Worm (Caenorhabditis elegans) whole organism, midembryonic: ENCODE measurements around the gene str-159.

ENCODE experiments used
- T22C8.4 ChIP-seq: fragments of 200-800 bp; sonication (Bioruptor generic); IDR thresholded peaks from 2 replicates; pipeline ENCODE4 v1.3.6; 2022; ENCODE audit warnings: missing genetic modification characterization, missing compliant biosample characterization
- cog-1 ChIP-seq: sonication (generic microtip); optimal IDR thresholded peaks from 2 replicates; lab custom pipeline; 2016; ENCODE audit warnings: missing genetic modification characterization, missing compliant biosample characterization
- flt-1 ChIP-seq: fragments of 200-800 bp; sonication (Bioruptor generic); IDR thresholded peaks from 2 replicates; pipeline ENCODE4 v1.3.6; 2022; ENCODE audit warnings: missing genetic modification characterization, missing compliant biosample characterization
- klf-2 ChIP-seq: fragments of 200-800 bp; sonication (Bioruptor generic); conservative IDR thresholded peaks from 2 replicates; pipeline ENCODE4 v1.3.6; 2022; ENCODE audit warnings: missing genetic modification reagents, missing genetic modification characterization, missing compliant biosample characterization
- med-1 ChIP-seq: sonication (generic microtip); optimal IDR thresholded peaks from 2 replicates; lab custom pipeline; 2017; ENCODE audit warnings: missing genetic modification characterization, mild to moderate bottlenecking, missing compliant biosample characterization, antibody characterized with exemption, missing genetic modification reagents; ENCODE audit not compliant: insufficient read depth
- ref-1 ChIP-seq: fragments of 200-800 bp; sonication (Bioruptor generic); conservative IDR thresholded peaks from 2 replicates; pipeline ENCODE4 v1.3.6; 2022; ENCODE audit warnings: missing genetic modification reagents, missing genetic modification characterization, missing compliant biosample characterization
- ztf-23 ChIP-seq: fragments of 200-800 bp; sonication (Bioruptor generic); IDR thresholded peaks from 2 replicates; pipeline ENCODE4 v1.3.6; 2022; ENCODE audit warnings: missing genetic modification reagents, missing genetic modification characterization, missing compliant biosample characterization

DNA sequence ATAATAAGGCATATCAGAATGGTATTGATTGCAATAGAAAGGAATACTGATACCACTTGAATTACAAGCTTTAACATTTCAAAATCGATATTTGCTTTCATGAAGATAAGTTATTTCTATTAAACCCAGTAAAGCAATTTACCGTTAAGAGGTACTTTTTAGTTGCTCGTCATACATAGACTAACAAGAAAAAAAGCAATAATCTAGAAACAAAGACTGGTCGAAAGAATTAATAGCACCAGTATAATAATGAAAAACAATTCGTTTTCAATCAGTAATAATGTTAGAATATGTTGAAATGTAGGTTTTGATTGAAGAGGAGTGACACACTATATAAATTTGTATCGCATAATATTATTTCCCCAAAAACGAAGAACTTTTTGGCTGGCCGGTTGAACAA is 38.6 kb upstream of the str-159 start, which contains the start of gene str-175:
- TF ChIP-seq med-1 (GFP tag; lab: Kevin White, UChicago) (no peak), klf-2 (GFP tag; lab: Robert Waterston, UW) (no peak), flt-1 (GFP tag; lab: Robert Waterston, UW) (no peak), T22C8.4 (GFP tag; lab: Robert Waterston, UW) (no peak), ref-1 (no peak), ztf-23 (no peak), cog-1 (tag; lab: Kevin White, UChicago) (no peak)
